Worm (Caenorhabditis elegans): Measurements from ENCODE around the gene rnp-1.

The rnp-1 gene

ce11 chrV:12192129-12192528 lies at the start of gene rnp-1:
Gene rnp-1, plus strand, starts transcription at chrV:12192273.
- no peak for TF ChIP-seq ceh-48 (tag; optimal IDR thresholded peaks at IDR 0.05)
- TF ChIP-seq ama-1 (optimal IDR thresholded peaks at IDR 0.05), result peak; percentile 11

- no peak for TF ChIP-seq ceh-14 (tag; optimal IDR thresholded peaks at IDR 0.05)
- no peak for TF ChIP-seq lin-11 (tag; optimal IDR thresholded peaks at IDR 0.05)
- TF ChIP-seq sdc-2 (tag; optimal IDR thresholded peaks at IDR 0.05), result no peak
- TF ChIP-seq hlh-15 (tag; optimal IDR thresholded peaks at IDR 0.05), result no peak
- no peak for TF ChIP-seq ceh-31 (tag; optimal IDR thresholded peaks at IDR 0.05)
- no peak for TF ChIP-seq T23F11.4 (GFP tag; optimal IDR thresholded peaks at IDR 0.05)
These were observed 41.5 kb upstream of the rnp-1 start, which contains the start of gene che-11 for ce11 chrV:12150607-12151006. Gene che-11, minus strand, starts transcription at chrV:12150707.

ce11 chrV:12152857-12153256 lies 39.2 kb upstream of the rnp-1 start, which contains the start of gene C27A7.8:
Gene C27A7.8, plus strand, starts transcription at chrV:12153157.
- TF ChIP-seq sox-4 (tag; optimal IDR thresholded peaks at IDR 0.05), result no peak
- TF ChIP-seq lim-6 (tag; optimal IDR thresholded peaks at IDR 0.05), result no peak
- TF ChIP-seq ceh-34 (tag; optimal IDR thresholded peaks at IDR 0.05), result no peak
- no peak for TF ChIP-seq syd-9 (tag; optimal IDR thresholded peaks at IDR 0.05)
- TF ChIP-seq tbx-2 (tag; optimal IDR thresholded peaks at IDR 0.05), result no peak
- TF ChIP-seq ets-4 (tag; optimal IDR thresholded peaks at IDR 0.05), result no peak
- no peak for TF ChIP-seq pag-3 (tag; optimal IDR thresholded peaks at IDR 0.05; ENCODE audit: borderline replicate concordance)

- TF ChIP-seq T23F11.4 (GFP tag; optimal IDR thresholded peaks at IDR 0.05), result no peak
- no peak for TF ChIP-seq lim-6 (tag; optimal IDR thresholded peaks at IDR 0.05)
- TF ChIP-seq pax-1 (tag; optimal IDR thresholded peaks at IDR 0.05), result no peak
- TF ChIP-seq tbx-7 (tag; optimal IDR thresholded peaks at IDR 0.05), result no peak
- no peak for TF ChIP-seq dmd-4 (tag; optimal IDR thresholded peaks at IDR 0.05; ENCODE audit: borderline replicate concordance)
- TF ChIP-seq ceh-31 (tag; optimal IDR thresholded peaks at IDR 0.05), result no peak
- TF ChIP-seq ceh-9 (tag; optimal IDR thresholded peaks at IDR 0.05), result no peak
- no peak for TF ChIP-seq mec-3 (tag; optimal IDR thresholded peaks at IDR 0.05; ENCODE audit: borderline replicate concordance)
- TF ChIP-seq ceh-6 (GFP tag; optimal IDR thresholded peaks at IDR 0.05), result no peak
- TF ChIP-seq hlh-30 (tag; optimal IDR thresholded peaks at IDR 0.05; ENCODE audit: insufficient read depth), result no peak
- TF ChIP-seq ceh-19 (GFP tag; optimal IDR thresholded peaks at IDR 0.05), result no peak
- no peak for TF ChIP-seq tbx-2 (tag; optimal IDR thresholded peaks at IDR 0.05)
- TF ChIP-seq eyg-1 (tag; optimal IDR thresholded peaks at IDR 0.05), result no peak
- TF ChIP-seq ceh-24 (tag; optimal IDR thresholded peaks at IDR 0.05), result no peak
- TF ChIP-seq ceh-18 (tag; optimal IDR thresholded peaks at IDR 0.05), result no peak
- TF ChIP-seq zip-5 (tag; optimal IDR thresholded peaks at IDR 0.05), result no peak
- TF ChIP-seq hlh-8 (tag; optimal IDR thresholded peaks at IDR 0.05), result no peak
- TF ChIP-seq C08G9.2 (tag; optimal IDR thresholded peaks at IDR 0.05), result no peak
- no peak for TF ChIP-seq npax-4 (tag; optimal IDR thresholded peaks at IDR 0.05)
- no peak for TF ChIP-seq lin-11 (tag; optimal IDR thresholded peaks at IDR 0.05)
These were observed 38.3 kb upstream of the rnp-1 start for ce11 chrV:12153784-12154183.

- TF ChIP-seq che-1 (tag; optimal IDR thresholded peaks at IDR 0.05) (no peak), ceh-9 (tag; optimal IDR thresholded peaks at IDR 0.05) (no peak), hlh-6 (tag; optimal IDR thresholded peaks at IDR 0.05) (no peak), ceh-24 (tag; optimal IDR thresholded peaks at IDR 0.05) (no peak), nhr-232 (tag; optimal IDR thresholded peaks at IDR 0.05) (no peak), ceh-2 (tag; optimal IDR thresholded peaks at IDR 0.05) (no peak)
These were observed 37.5 kb upstream of the rnp-1 start, which contains the start of gene C27A7.9 for ce11 chrV:12154554-12154953. Gene C27A7.9, minus strand, starts transcription at chrV:12154654.

- TF ChIP-seq unc-42 (tag; optimal IDR thresholded peaks at IDR 0.05) (peak; percentile 6), npax-4 (tag; optimal IDR thresholded peaks at IDR 0.05) (no peak)
These were observed 33.7 kb upstream of the rnp-1 start for ce11 chrV:12158377-12158776.

All from whole organism, late embryonic.